Fruit fly (Drosophila melanogaster) whole organism, prepupa: ENCODE results near the gene Polr2L.

Experiments used
- Blimp-1 ChIP-seq: fragments of 200-800 bp; sonication (Bioruptor generic); optimal IDR thresholded peaks from 3 replicates; lab custom pipeline; 2017; ENCODE audit warnings: missing biosample characterization, missing genetic modification characterization, mild to moderate bottlenecking, moderate library complexity, missing genetic modification reagents
- CG11762 ChIP-seq: fragments of 200-800 bp; sonication (Bioruptor generic); optimal IDR thresholded peaks from 3 replicates; lab custom pipeline; 2016; ENCODE audit warnings: missing biosample characterization, missing genetic modification characterization; ENCODE audit not compliant: insufficient read depth
- CG11902 ChIP-seq: fragments of 200-800 bp; sonication (Bioruptor generic); optimal IDR thresholded peaks from 3 replicates; lab custom pipeline; 2016; ENCODE audit warnings: missing biosample characterization, missing genetic modification characterization
- CG15336 ChIP-seq: fragments of 200-800 bp; sonication (Bioruptor generic); IDR thresholded peaks from 2 replicates; pipeline ENCODE4 v1.3.6; 2022; ENCODE audit warnings: missing biosample characterization, missing genetic modification characterization
- CG16779 ChIP-seq: fragments of 200-800 bp; sonication (Bioruptor generic); optimal IDR thresholded peaks from 3 replicates; lab custom pipeline; 2017; ENCODE audit warnings: missing biosample characterization, mild to moderate bottlenecking, missing genetic modification characterization
- CG3032 ChIP-seq: fragments of 200-800 bp; optimal IDR thresholded peaks from 2 replicates; lab custom pipeline; 2019; ENCODE audit warnings: missing biosample characterization, mild to moderate bottlenecking, missing genetic modification characterization, moderate library complexity
- CG31627 ChIP-seq: fragments of 200-800 bp; sonication (Bioruptor generic); optimal IDR thresholded peaks from 3 replicates; lab custom pipeline; 2016; ENCODE audit warnings: missing biosample characterization, missing genetic modification characterization
- CG32006 ChIP-seq: fragments of 200-800 bp; sonication (Bioruptor generic); optimal IDR thresholded peaks from 3 replicates; lab custom pipeline; 2017; ENCODE audit warnings: missing biosample characterization, mild to moderate bottlenecking, missing genetic modification characterization
- CG34406 ChIP-seq: fragments of 200-800 bp; sonication (Bioruptor generic); optimal IDR thresholded peaks from 3 replicates; lab custom pipeline; 2016; ENCODE audit warnings: missing biosample characterization, missing genetic modification characterization
- CG4318 ChIP-seq: fragments of 200-800 bp; sonication (Bioruptor generic); optimal IDR thresholded peaks from 3 replicates; lab custom pipeline; 2017; ENCODE audit warnings: missing biosample characterization, mild to moderate bottlenecking, missing genetic modification characterization
- CG6276 ChIP-seq: fragments of 200-800 bp; sonication (Bioruptor generic); optimal IDR thresholded peaks from 2 replicates; lab custom pipeline; 2017; ENCODE audit warnings: missing biosample characterization, mild to moderate bottlenecking, missing genetic modification characterization
- CG7368 ChIP-seq: fragments of 200-800 bp; sonication (Bioruptor generic); optimal IDR thresholded peaks from 3 replicates; lab custom pipeline; 2016; ENCODE audit warnings: missing biosample characterization, missing genetic modification characterization
- CG8119 ChIP-seq: fragments of 200-800 bp; sonication (Bioruptor generic); IDR thresholded peaks from 3 replicates; pipeline ENCODE4 v1.3.6; 2022; ENCODE audit warnings: missing biosample characterization, missing genetic modification characterization
- Eip75B ChIP-seq: fragments of 200-800 bp; sonication (Bioruptor generic); optimal IDR thresholded peaks from 3 replicates; lab custom pipeline; 2016; ENCODE audit warnings: missing biosample characterization, missing genetic modification characterization
- Eip78C ChIP-seq: fragments of 200-800 bp; sonication (Bioruptor generic); peaks from one replicate; lab custom pipeline; 2016; ENCODE audit warnings: missing biosample characterization, missing genetic modification characterization
- Ets21C ChIP-seq: fragments of 200-800 bp; sonication (Bioruptor generic); optimal IDR thresholded peaks from 3 replicates; lab custom pipeline; 2016; ENCODE audit warnings: missing biosample characterization, missing genetic modification characterization
- Hr39 ChIP-seq: fragments of 200-800 bp; sonication (Bioruptor generic); optimal IDR thresholded peaks from 2 replicates; lab custom pipeline; 2016; ENCODE audit warnings: missing biosample characterization, missing genetic modification characterization
- Hr4 ChIP-seq: fragments of 200-800 bp; sonication (Bioruptor generic); optimal IDR thresholded peaks from 3 replicates; lab custom pipeline; 2016; ENCODE audit warnings: missing biosample characterization, missing genetic modification characterization
- Met ChIP-seq: fragments of 200-800 bp; sonication (Bioruptor generic); optimal IDR thresholded peaks from 3 replicates; lab custom pipeline; 2016; ENCODE audit warnings: missing biosample characterization, missing genetic modification characterization
- OdsH ChIP-seq: fragments of 200-800 bp; sonication (Bioruptor generic); optimal IDR thresholded peaks from 3 replicates; lab custom pipeline; 2016; ENCODE audit warnings: missing biosample characterization, missing genetic modification characterization
- Smox ChIP-seq: fragments of 200-800 bp; sonication (Bioruptor generic); optimal IDR thresholded peaks from 3 replicates; lab custom pipeline; 2016; ENCODE audit warnings: missing biosample characterization, missing genetic modification characterization
- Sox14 ChIP-seq: fragments of 200-800 bp; sonication (Bioruptor generic); optimal IDR thresholded peaks from 3 replicates; lab custom pipeline; 2016; ENCODE audit warnings: missing biosample characterization, missing genetic modification characterization
- Sox15 ChIP-seq: fragments of 200-800 bp; sonication (Bioruptor generic); optimal IDR thresholded peaks from 3 replicates; lab custom pipeline; 2016; ENCODE audit warnings: missing biosample characterization, missing genetic modification characterization
- achi ChIP-seq: fragments of 200-800 bp; sonication (Bioruptor generic); optimal IDR thresholded peaks from 3 replicates; lab custom pipeline; 2016; ENCODE audit warnings: missing biosample characterization, missing genetic modification characterization
- dsx ChIP-seq: fragments of 200-800 bp; optimal IDR thresholded peaks from 3 replicates; lab custom pipeline; 2019; ENCODE audit warnings: missing biosample characterization, mild to moderate bottlenecking, missing genetic modification characterization, moderate library complexity; ENCODE audit not compliant: poor library complexity, severe bottlenecking
- eg ChIP-seq: fragments of 200-800 bp; sonication (Bioruptor generic); IDR thresholded peaks from 3 replicates; pipeline ENCODE4 v1.3.6; 2022; ENCODE audit warnings: missing biosample characterization, missing genetic modification characterization
- esn ChIP-seq: fragments of 200-800 bp; sonication (Bioruptor generic); optimal IDR thresholded peaks from 2 replicates; lab custom pipeline; 2016; ENCODE audit warnings: missing biosample characterization, mild to moderate bottlenecking, missing genetic modification characterization, moderate library complexity
- fd59A ChIP-seq: fragments of 200-800 bp; sonication (Bioruptor generic); optimal IDR thresholded peaks from 2 replicates; lab custom pipeline; 2017; ENCODE audit warnings: missing biosample characterization, mild to moderate bottlenecking, missing genetic modification characterization, missing genetic modification reagents
- fd85E ChIP-seq: fragments of 200-800 bp; sonication (Bioruptor generic); optimal IDR thresholded peaks from 3 replicates; lab custom pipeline; 2016; ENCODE audit warnings: missing biosample characterization, missing genetic modification characterization
- fkh ChIP-seq: fragments of 200-800 bp; sonication (Bioruptor generic); optimal IDR thresholded peaks from 3 replicates; lab custom pipeline; 2017; ENCODE audit warnings: missing biosample characterization, mild to moderate bottlenecking, missing genetic modification characterization, moderate library complexity
- lz ChIP-seq: fragments of 200-800 bp; sonication (Bioruptor generic); optimal IDR thresholded peaks from 3 replicates; lab custom pipeline; 2016; ENCODE audit warnings: missing biosample characterization, missing genetic modification characterization
- pdm3 ChIP-seq: fragments of 200-800 bp; sonication (Bioruptor generic); optimal IDR thresholded peaks from 3 replicates; lab custom pipeline; 2016; ENCODE audit warnings: missing biosample characterization, missing genetic modification characterization
- salr ChIP-seq, 2 experiments: fragments of 200-800 bp; sonication (Bioruptor generic); optimal IDR thresholded peaks; 3 replicates each; lab custom pipeline; 2016 to 2018; ENCODE audit warnings: missing biosample characterization in 2 of 2, missing genetic modification characterization in 2 of 2, mild to moderate bottlenecking in 1 of 2
- spab ChIP-seq: fragments of 200-800 bp; sonication (Bioruptor generic); optimal IDR thresholded peaks from 2 replicates; lab custom pipeline; 2017; ENCODE audit warnings: missing biosample characterization, mild to moderate bottlenecking, missing genetic modification characterization, missing genetic modification reagents
- svp ChIP-seq: fragments of 200-800 bp; sonication (Bioruptor generic); peaks from one replicate; lab custom pipeline; 2016; ENCODE audit warnings: missing biosample characterization, missing genetic modification characterization
- topi ChIP-seq: fragments of 200-800 bp; sonication (Bioruptor generic); optimal IDR thresholded peaks from 3 replicates; lab custom pipeline; 2016; ENCODE audit warnings: missing biosample characterization, missing genetic modification characterization
- vri ChIP-seq: fragments of 200-800 bp; sonication (Bioruptor generic); optimal IDR thresholded peaks from 3 replicates; lab custom pipeline; 2016; ENCODE audit warnings: missing biosample characterization, mild to moderate bottlenecking, missing genetic modification characterization

The Polr2L gene

dm6 chr3R:24726347-24726891 is 9.1 kb downstream of the Polr2L start:
- TF ChIP-seq vri: no peak
- TF ChIP-seq Eip78C (GFP tag; lab: Kevin White, UChicago): no peak
- TF ChIP-seq Sox14 (GFP tag; lab: Kevin White, UChicago): no peak
- no peak for TF ChIP-seq spab (GFP tag; lab: Kevin White, UChicago)
- no peak for TF ChIP-seq CG3032 (tag; lab: Kevin White, UChicago)
- TF ChIP-seq dsx (GFP tag; lab: Kevin White, UChicago): no peak
- TF ChIP-seq Eip75B (GFP tag; lab: Kevin White, UChicago): no peak
- no peak for TF ChIP-seq Sox15 (GFP tag; lab: Kevin White, UChicago)
- no peak for TF ChIP-seq CG11902 (GFP tag; lab: Kevin White, UChicago)
- no peak for TF ChIP-seq CG11762
- no peak for TF ChIP-seq pdm3 (GFP tag; lab: Kevin White, UChicago)
- TF ChIP-seq CG32006 (GFP tag; lab: Kevin White, UChicago): no peak
- TF ChIP-seq fd59A (GFP tag; lab: Kevin White, UChicago): no peak
- TF ChIP-seq topi (GFP tag; lab: Kevin White, UChicago): no peak
- no peak for TF ChIP-seq fd85E (GFP tag; lab: Kevin White, UChicago)

dm6 chr3R:24727038-24727437 is 9.7 kb downstream of the Polr2L start:
- TF ChIP-seq CG8119 (GFP tag; lab: Robert Waterston, UW) (no peak), Smox (GFP tag; lab: Kevin White, UChicago) (no peak), CG34406 (GFP tag; lab: Kevin White, UChicago) (no peak), CG4318 (no peak), CG11902 (GFP tag; lab: Kevin White, UChicago) (no peak), svp (peak; percentile 97)

- TF ChIP-seq Blimp-1 (GFP tag; lab: Kevin White, UChicago) (peak; percentile 93), svp (peak; percentile 13), fkh (GFP tag; lab: Kevin White, UChicago) (no peak)
These were observed 32.0 kb downstream of the Polr2L start, which contains the start of gene tld for dm6 chr3R:24749055-24749992. Gene tld, plus strand, starts transcription at chr3R:24749731.

dm6 chr3R:24753561-24754027 is 36.3 kb downstream of the Polr2L start, which contains the start of gene asp:
Gene asp, plus strand, starts transcription at chr3R:24753849.
- TF ChIP-seq Smox (GFP tag; lab: Kevin White, UChicago): peak; percentile 12
- no peak for TF ChIP-seq achi (GFP tag; lab: Kevin White, UChicago)
- peak; percentile 30 for TF ChIP-seq svp
- TF ChIP-seq, all 60 proteins: peak for 2

- TF ChIP-seq CG32006 (GFP tag; lab: Kevin White, UChicago) (no peak), fd85E (GFP tag; lab: Kevin White, UChicago) (no peak)
These were observed 47.7 kb downstream of the Polr2L start, which contains the start of gene AstA for dm6 chr3R:24764971-24765370. Gene AstA, minus strand, starts transcription at chr3R:24765071.

- TF ChIP-seq achi (GFP tag; lab: Kevin White, UChicago) (no peak), CG16779 (no peak), CG11762 (no peak), OdsH (GFP tag; lab: Kevin White, UChicago) (no peak), Hr39 (GFP tag; lab: Kevin White, UChicago) (no peak), esn (GFP tag; lab: Kevin White, UChicago) (no peak), CG34406 (GFP tag; lab: Kevin White, UChicago) (no peak), CG31627 (GFP tag; lab: Kevin White, UChicago) (no peak), CG7368 (GFP tag; lab: Kevin White, UChicago) (no peak), Ets21C (no peak), eg (GFP tag; lab: Robert Waterston, UW) (peak; percentile 40; the same call in 2 of the 3 replicates), salr (GFP tag; optimal IDR thresholded peaks at IDR 0.05; lab: Kevin White, UChicago) (no peak), Met (GFP tag; lab: Kevin White, UChicago) (no peak), CG6276 (GFP tag; lab: Kevin White, UChicago) (peak; percentile 56), CG8119 (GFP tag; lab: Robert Waterston, UW) (peak; percentile 75), lz (GFP tag; lab: Kevin White, UChicago) (no peak), CG15336 (GFP tag; lab: Robert Waterston, UW) (peak; percentile 34; the same call in 1 of the 2 replicates), Hr4 (GFP tag; lab: Kevin White, UChicago) (peak; percentile 5)
These were observed 49.4 kb downstream of the Polr2L start for dm6 chr3R:24766684-24767083.
